Fruit fly (Drosophila melanogaster) S2 (cell line): Measurements from ENCODE around the gene CG43446.
A peak's percentile ranks its signal among the peaks of the same experiment; 100 is the strongest.

Source experiments
- CG8478 ChIP-seq: fragments of >200 bp; optimal IDR thresholded peaks from 2 replicates; lab custom pipeline; 2018
- CTCF ChIP-seq, 2 experiments: fragments of >200 bp; optimal IDR thresholded peaks; 2 replicates each; lab custom pipeline; 2018

CG43446 gene

dm6 chr3R:20949749-20950676, 37.7 kb downstream of the CG43446 start:
- TF ChIP-seq CG8478 = no peak
- peak; percentile 66 to 76 for TF ChIP-seq CTCF (optimal IDR thresholded peaks at IDR 0.05; lab: Kevin White, UChicago)

- no peak for TF ChIP-seq CTCF (optimal IDR thresholded peaks at IDR 0.05; lab: Kevin White, UChicago)
- TF ChIP-seq CG8478 = no peak
Measured at dm6 chr3R:20949175-20949748, 38.5 kb downstream of the CG43446 start.

- TF ChIP-seq CG8478 (no peak), CTCF (optimal IDR thresholded peaks at IDR 0.05; lab: Kevin White, UChicago) (peak in 1 of 2 experiments; percentile 10)
Measured at dm6 chr3R:20948448-20949174, 39.1 kb downstream of the CG43446 start, which contains the start of gene Atpalpha. Gene Atpalpha (plus strand): TSS chr3R:20948714.

- TF ChIP-seq CTCF (optimal IDR thresholded peaks at IDR 0.05; lab: Kevin White, UChicago) = peak; percentile 96 to 97
- TF ChIP-seq CG8478 = no peak
Measured at dm6 chr3R:20947991-20948407, 39.7 kb downstream of the CG43446 start.

dm6 chr3R:20946774-20947173, 41.0 kb downstream of the CG43446 start:
- TF ChIP-seq CG8478 = no peak

dm6 chr3R:20945463-20945862, 42.3 kb downstream of the CG43446 start, which contains the start of gene CG31191:
Gene CG31191 (minus strand): TSS chr3R:20945530.
- no peak for TF ChIP-seq CG8478
- TF ChIP-seq CTCF (optimal IDR thresholded peaks at IDR 0.05; lab: Kevin White, UChicago) = no peak
